Fruit fly (Drosophila melanogaster) whole organism, adult: ENCODE data around the gene Jhbp1.

Source experiments
- CG11617 ChIP-seq: fragments of 200-800 bp; sonication (Bioruptor generic); optimal IDR thresholded peaks from 2 replicates; lab custom pipeline; 2017; ENCODE audit warnings: mild to moderate bottlenecking, missing biosample characterization, missing genetic modification reagents, missing genetic modification characterization
- CG1620 ChIP-seq: fragments of 200-800 bp; sonication (Bioruptor generic); optimal IDR thresholded peaks from 2 replicates; lab custom pipeline; 2016; ENCODE audit warnings: missing biosample characterization, missing genetic modification characterization
- CG5204 ChIP-seq: fragments of 200-800 bp; sonication (Bioruptor generic); optimal IDR thresholded peaks from 2 replicates; lab custom pipeline; 2016; ENCODE audit warnings: missing biosample characterization, missing genetic modification characterization
- Clk ChIP-seq: fragments of 200-800 bp; sonication (Bioruptor generic); optimal IDR thresholded peaks from 2 replicates; lab custom pipeline; 2017; ENCODE audit warnings: missing biosample characterization, missing genetic modification characterization
- cic ChIP-seq: fragments of 200-800 bp; sonication (Bioruptor generic); optimal IDR thresholded peaks from 2 replicates; lab custom pipeline; 2017; ENCODE audit warnings: missing biosample characterization, mild to moderate bottlenecking, missing genetic modification characterization, moderate library complexity
- cnc ChIP-seq, 2 experiments: fragments of >200 bp; optimal IDR thresholded peaks; 2 replicates each; lab custom pipeline; 2017

dm6 chr3R:4975315-4975777 lies 10.1 kb downstream of the Jhbp1 start:
- TF ChIP-seq CG5204 = no peak
- TF ChIP-seq CG11617 (GFP tag; lab: Kevin White, UChicago) = no peak
- no peak for TF ChIP-seq cnc (optimal IDR thresholded peaks at IDR 0.05; lab: Kevin White, UChicago)
- no peak for TF ChIP-seq Clk (GFP tag; lab: Kevin White, UChicago)
- no peak for TF ChIP-seq cic
- no peak for TF ChIP-seq CG1620 (GFP tag; lab: Kevin White, UChicago)
